Fruit fly (Drosophila melanogaster) whole organism, prepupa: Measurements from ENCODE around the gene Sgt.

Experiments used
- CG10631 ChIP-seq: fragments of 200-800 bp; sonication (Bioruptor generic); optimal IDR thresholded peaks from 2 replicates; lab custom pipeline; 2016; ENCODE audit warnings: missing biosample characterization, missing genetic modification characterization
- Eip75B ChIP-seq: fragments of 200-800 bp; sonication (Bioruptor generic); optimal IDR thresholded peaks from 3 replicates; lab custom pipeline; 2016; ENCODE audit warnings: missing biosample characterization, missing genetic modification characterization
- Eip78C ChIP-seq: fragments of 200-800 bp; sonication (Bioruptor generic); peaks from one replicate; lab custom pipeline; 2016; ENCODE audit warnings: missing biosample characterization, missing genetic modification characterization
- esn ChIP-seq: fragments of 200-800 bp; sonication (Bioruptor generic); optimal IDR thresholded peaks from 2 replicates; lab custom pipeline; 2016; ENCODE audit warnings: missing biosample characterization, mild to moderate bottlenecking, missing genetic modification characterization, moderate library complexity
- salr ChIP-seq, 2 experiments: fragments of 200-800 bp; sonication (Bioruptor generic); optimal IDR thresholded peaks; 3 replicates each; lab custom pipeline; 2016 to 2018; ENCODE audit warnings: missing biosample characterization in 2 of 2, missing genetic modification characterization in 2 of 2, mild to moderate bottlenecking in 1 of 2

dm6 chr2L:17431359-17431675 lies 40.1 kb upstream of the Sgt start:
- TF ChIP-seq Eip78C (GFP tag; lab: Kevin White, UChicago) (peak; percentile 97), Eip75B (GFP tag; lab: Kevin White, UChicago) (peak; percentile 47), esn (GFP tag; lab: Kevin White, UChicago) (peak; percentile 85), CG10631 (GFP tag; lab: Kevin White, UChicago) (peak; percentile 76), salr (GFP tag; optimal IDR thresholded peaks at IDR 0.05; lab: Kevin White, UChicago) (peak in 1 of 2 experiments; percentile 71)
